Fruit fly (Drosophila melanogaster): Measurements from ENCODE around the gene CG18048.

The CG18048 gene

dm6 chr3R:6337397-6337796 is 8.5 kb upstream of the CG18048 start:
- no peak for TF ChIP-seq CG7045 (GFP tag; optimal IDR thresholded peaks at IDR 0.05)
- TF ChIP-seq CG11617 (GFP tag; optimal IDR thresholded peaks at IDR 0.05): no peak
- no peak for TF ChIP-seq ovo (GFP tag; optimal IDR thresholded peaks at IDR 0.05)
- no peak for TF ChIP-seq CG5204 (GFP tag; optimal IDR thresholded peaks at IDR 0.05)
- no peak for TF ChIP-seq Hr96 (GFP tag; optimal IDR thresholded peaks at IDR 0.05)
- TF ChIP-seq CG33017 (tag; optimal IDR thresholded peaks at IDR 0.05): no peak
- TF ChIP-seq cnc (optimal IDR thresholded peaks at IDR 0.05): no peak
- no peak for TF ChIP-seq pad (GFP tag; optimal IDR thresholded peaks at IDR 0.05)
- TF ChIP-seq Mnt (GFP tag; optimal IDR thresholded peaks at IDR 0.05): no peak
- no peak for TF ChIP-seq cic (GFP tag; optimal IDR thresholded peaks at IDR 0.05)

- TF ChIP-seq cnc (optimal IDR thresholded peaks at IDR 0.05) (no peak), Mnt (GFP tag; optimal IDR thresholded peaks at IDR 0.05) (no peak), cic (GFP tag; optimal IDR thresholded peaks at IDR 0.05) (no peak), kay (GFP tag; ENCODE audit: borderline replicate concordance) (no peak), Hr96 (GFP tag; optimal IDR thresholded peaks at IDR 0.05) (no peak), toe (GFP tag; optimal IDR thresholded peaks at IDR 0.05) (no peak), pad (GFP tag; optimal IDR thresholded peaks at IDR 0.05) (no peak), ovo (GFP tag; optimal IDR thresholded peaks at IDR 0.05) (no peak), CG11617 (GFP tag; optimal IDR thresholded peaks at IDR 0.05) (no peak)
Measured at dm6 chr3R:6339795-6340194, 6.1 kb upstream of the CG18048 start, which contains the start of gene Osi20. Gene Osi20, plus strand, starts transcription at chr3R:6340095.

DNA sequence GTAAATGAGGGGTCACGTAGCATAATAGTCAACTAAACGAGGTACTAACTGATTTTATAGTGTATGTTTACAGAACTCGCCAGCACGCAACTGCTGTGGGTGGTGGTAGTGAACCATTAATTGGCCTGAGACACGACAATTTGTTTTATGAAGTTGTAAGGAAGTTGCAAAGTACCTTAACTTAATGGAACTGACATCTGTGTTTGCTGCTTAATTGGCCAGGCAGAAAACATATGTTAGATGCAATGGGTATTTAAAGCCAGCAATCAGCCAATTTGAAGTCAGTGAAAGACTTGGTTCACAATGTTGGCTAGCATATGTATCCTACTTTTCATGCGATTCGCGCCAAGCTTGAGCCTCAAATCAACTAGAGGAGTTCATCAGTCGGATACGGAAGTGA is 4.2 kb upstream of the CG18048 start, which contains the start of gene CG17917:
TSS of gene CG17917 (plus strand) at position 301 of the 400 bp plus-strand sequence.
- no peak for TF ChIP-seq ovo (GFP tag; optimal IDR thresholded peaks at IDR 0.05)
- TF ChIP-seq Crg-1 (GFP tag; optimal IDR thresholded peaks at IDR 0.05): no peak
- no peak for TF ChIP-seq toe (GFP tag; optimal IDR thresholded peaks at IDR 0.05)
- no peak for TF ChIP-seq Clk (GFP tag; optimal IDR thresholded peaks at IDR 0.05)
- TF ChIP-seq CG33017 (tag; optimal IDR thresholded peaks at IDR 0.05): no peak
- no peak for TF ChIP-seq CG5204 (GFP tag; optimal IDR thresholded peaks at IDR 0.05)
- TF ChIP-seq CG7101 (tag; optimal IDR thresholded peaks at IDR 0.05): no peak
- TF ChIP-seq Mnt (GFP tag; optimal IDR thresholded peaks at IDR 0.05): no peak
- no peak for TF ChIP-seq CG11617 (GFP tag; optimal IDR thresholded peaks at IDR 0.05)
- TF ChIP-seq pad (GFP tag; optimal IDR thresholded peaks at IDR 0.05): no peak
- TF ChIP-seq Hr96 (GFP tag; optimal IDR thresholded peaks at IDR 0.05): no peak
- TF ChIP-seq bab1 (GFP tag; optimal IDR thresholded peaks at IDR 0.05): no peak
- TF ChIP-seq CG7045 (GFP tag; optimal IDR thresholded peaks at IDR 0.05): no peak

DNA sequence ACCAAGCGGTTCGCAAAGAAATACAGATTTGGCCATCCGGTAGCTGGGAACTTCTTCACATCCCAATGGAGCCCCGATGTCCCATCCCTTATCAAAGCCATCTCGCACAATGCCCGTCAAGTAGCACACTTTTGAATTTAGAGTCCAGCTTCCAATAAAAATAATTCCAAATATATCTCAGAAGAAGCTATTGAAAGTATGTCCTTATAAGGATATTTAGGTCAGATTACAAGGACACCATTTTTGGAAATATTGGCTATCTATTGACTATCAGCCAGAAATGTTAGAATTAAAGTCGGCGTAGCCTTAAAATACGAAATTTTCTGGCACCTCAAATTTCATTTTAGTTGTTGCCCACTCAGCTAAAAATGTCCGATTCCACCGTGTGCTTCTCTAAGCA is 3.2 kb upstream of the CG18048 start, which contains the start of gene CG10298:
TSS of gene CG10298 (plus strand) at position 301 of the 400 bp plus-strand sequence.
- no peak for TF ChIP-seq CG7101 (tag; optimal IDR thresholded peaks at IDR 0.05)
- no peak for TF ChIP-seq Clk (GFP tag; optimal IDR thresholded peaks at IDR 0.05)
- no peak for TF ChIP-seq CG7045 (GFP tag; optimal IDR thresholded peaks at IDR 0.05)
- no peak for TF ChIP-seq tj (GFP tag; optimal IDR thresholded peaks at IDR 0.05)
- TF ChIP-seq CG11617 (GFP tag; optimal IDR thresholded peaks at IDR 0.05): no peak
- no peak for TF ChIP-seq CG14711 (tag; optimal IDR thresholded peaks at IDR 0.05)
- no peak for TF ChIP-seq CG5204 (GFP tag; optimal IDR thresholded peaks at IDR 0.05)

DNA sequence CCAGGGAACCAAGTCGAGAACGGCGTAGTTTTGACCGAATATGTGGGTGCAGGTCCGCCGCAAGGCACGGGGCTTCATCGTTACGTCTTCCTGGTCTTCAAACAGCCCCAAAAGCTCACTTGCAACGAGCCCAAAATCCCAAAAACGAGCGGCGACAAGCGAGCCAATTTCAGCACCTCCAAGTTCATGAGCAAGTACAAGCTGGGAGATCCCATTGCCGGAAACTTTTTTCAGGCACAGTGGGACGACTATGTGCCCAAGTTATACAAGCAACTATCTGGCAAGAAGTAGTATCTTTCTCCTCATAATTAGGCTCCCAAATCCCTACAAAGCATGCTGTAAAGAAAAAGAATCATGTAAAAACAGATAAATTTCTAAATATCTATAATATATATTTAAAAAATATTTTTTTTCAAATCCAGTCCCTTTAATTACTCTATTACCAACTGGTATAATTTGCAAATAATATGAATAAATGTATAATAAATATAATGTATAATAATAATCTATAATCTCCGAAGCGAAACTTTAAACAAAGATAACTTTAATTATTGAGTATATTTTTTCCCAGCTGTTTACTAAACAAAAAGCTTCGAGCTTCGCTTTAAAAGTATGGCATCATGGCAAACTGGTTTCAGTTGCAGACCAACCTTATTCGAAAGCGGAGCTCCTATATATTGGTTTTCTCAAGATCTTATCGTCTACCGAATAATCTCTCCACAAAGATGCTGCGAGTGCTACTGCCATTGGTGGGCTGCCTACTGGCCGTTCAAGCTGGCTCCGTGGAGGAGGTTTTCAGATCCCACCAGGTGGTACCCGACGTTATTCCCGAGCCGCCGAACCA is 2.3 kb upstream of the CG18048 start, which contains the start of gene CG17919:
TSS of gene CG17919 (plus strand) at position 634 of the 844 bp plus-strand sequence.
- no peak for TF ChIP-seq Mnt (GFP tag; optimal IDR thresholded peaks at IDR 0.05)
- TF ChIP-seq bab1 (GFP tag; optimal IDR thresholded peaks at IDR 0.05): no peak
- no peak for TF ChIP-seq CG1620 (GFP tag; optimal IDR thresholded peaks at IDR 0.05)
- TF ChIP-seq CG12768 (GFP tag; optimal IDR thresholded peaks at IDR 0.05): no peak
- no peak for TF ChIP-seq CG33017 (tag; optimal IDR thresholded peaks at IDR 0.05)
- no peak for TF ChIP-seq Hr96 (GFP tag; optimal IDR thresholded peaks at IDR 0.05)
- TF ChIP-seq CG11617 (GFP tag; optimal IDR thresholded peaks at IDR 0.05): no peak
- no peak for TF ChIP-seq CG5204 (GFP tag; optimal IDR thresholded peaks at IDR 0.05)
- no peak for TF ChIP-seq CG7045 (GFP tag; optimal IDR thresholded peaks at IDR 0.05)
- TF ChIP-seq ovo (GFP tag; optimal IDR thresholded peaks at IDR 0.05): no peak
- TF ChIP-seq pad (GFP tag; optimal IDR thresholded peaks at IDR 0.05): no peak
- no peak for TF ChIP-seq Crg-1 (GFP tag; optimal IDR thresholded peaks at IDR 0.05)
- TF ChIP-seq cnc (optimal IDR thresholded peaks at IDR 0.05): no peak
- no peak for TF ChIP-seq toe (GFP tag; optimal IDR thresholded peaks at IDR 0.05)
- TF ChIP-seq CG14711 (tag; optimal IDR thresholded peaks at IDR 0.05): no peak
- TF ChIP-seq kay (GFP tag; ENCODE audit: borderline replicate concordance): no peak
- no peak for TF ChIP-seq tj (GFP tag; optimal IDR thresholded peaks at IDR 0.05)
- TF ChIP-seq cic (GFP tag; optimal IDR thresholded peaks at IDR 0.05): no peak
- no peak for TF ChIP-seq Clk (GFP tag; optimal IDR thresholded peaks at IDR 0.05)

DNA sequence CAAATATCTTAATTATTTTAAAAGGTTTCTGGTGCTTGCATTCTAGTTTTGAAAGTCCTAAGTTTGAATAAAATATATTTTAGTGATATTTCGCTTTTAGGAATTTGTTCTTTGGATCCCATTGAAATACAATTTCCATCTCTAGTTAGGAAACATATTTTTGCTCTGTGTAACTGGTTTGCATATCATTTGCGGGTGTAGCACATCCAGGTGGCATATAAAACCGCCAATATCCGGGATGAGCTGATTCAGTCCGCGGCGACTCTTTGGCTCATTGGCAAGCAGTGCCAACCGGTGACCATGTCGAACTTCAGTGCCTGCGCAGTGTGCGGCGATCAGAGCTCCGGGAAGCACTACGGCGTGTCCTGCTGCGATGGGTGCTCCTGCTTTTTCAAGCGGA is 3.0 kb downstream of the CG18048 start, which contains the start of gene Hr83:
TSS of gene Hr83 (plus strand) at position 301 of the 400 bp plus-strand sequence.
- TF ChIP-seq CG11617 (GFP tag; optimal IDR thresholded peaks at IDR 0.05) (no peak), cic (GFP tag; optimal IDR thresholded peaks at IDR 0.05) (no peak), kay (GFP tag; ENCODE audit: borderline replicate concordance) (no peak), CG12768 (GFP tag; optimal IDR thresholded peaks at IDR 0.05) (no peak), CG14711 (tag; optimal IDR thresholded peaks at IDR 0.05) (no peak), CG1620 (GFP tag; optimal IDR thresholded peaks at IDR 0.05) (no peak), Hr96 (GFP tag; optimal IDR thresholded peaks at IDR 0.05) (no peak), CG7045 (GFP tag; optimal IDR thresholded peaks at IDR 0.05) (no peak), tj (GFP tag; optimal IDR thresholded peaks at IDR 0.05) (no peak), CG7101 (tag; optimal IDR thresholded peaks at IDR 0.05) (no peak), pad (GFP tag; optimal IDR thresholded peaks at IDR 0.05) (no peak), CG33017 (tag; optimal IDR thresholded peaks at IDR 0.05) (no peak), toe (GFP tag; optimal IDR thresholded peaks at IDR 0.05) (no peak), Crg-1 (GFP tag; optimal IDR thresholded peaks at IDR 0.05) (no peak), bab1 (GFP tag; optimal IDR thresholded peaks at IDR 0.05) (no peak), cnc (optimal IDR thresholded peaks at IDR 0.05) (no peak), Clk (GFP tag; optimal IDR thresholded peaks at IDR 0.05) (no peak), Mnt (GFP tag; optimal IDR thresholded peaks at IDR 0.05) (no peak)
